Worm (Caenorhabditis elegans): ENCODE data around the gene F43C1.7.

The F43C1.7 gene

DNA sequence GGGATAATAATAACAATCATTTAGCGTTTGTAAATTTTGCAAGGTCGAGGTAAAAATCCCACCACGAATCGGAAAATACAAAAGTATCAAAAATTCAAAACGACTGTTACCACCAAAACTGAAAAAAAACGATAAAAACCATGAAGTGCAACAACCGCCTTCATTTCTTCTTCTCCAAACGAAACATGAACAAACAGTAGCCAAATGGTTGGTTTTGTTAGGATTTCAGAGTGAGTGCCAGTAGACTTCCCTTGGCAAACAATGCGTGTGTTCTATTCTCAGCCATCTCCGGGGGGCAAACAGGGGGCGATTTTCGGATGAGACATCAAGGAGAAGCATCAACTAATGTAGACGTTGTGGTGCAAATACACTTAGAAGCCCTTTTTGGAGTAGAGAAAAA is 17.7 kb downstream of the F43C1.7 start:
- no peak for TF ChIP-seq efl-1 (optimal IDR thresholded peaks at IDR 0.05)
- TF ChIP-seq efl-1 (GFP tag; optimal IDR thresholded peaks at IDR 0.05 in 1 of 2), result peak in 1 of 2 experiments; percentile 94
- TF ChIP-seq lsy-2 (tag; optimal IDR thresholded peaks at IDR 0.05), result no peak

DNA sequence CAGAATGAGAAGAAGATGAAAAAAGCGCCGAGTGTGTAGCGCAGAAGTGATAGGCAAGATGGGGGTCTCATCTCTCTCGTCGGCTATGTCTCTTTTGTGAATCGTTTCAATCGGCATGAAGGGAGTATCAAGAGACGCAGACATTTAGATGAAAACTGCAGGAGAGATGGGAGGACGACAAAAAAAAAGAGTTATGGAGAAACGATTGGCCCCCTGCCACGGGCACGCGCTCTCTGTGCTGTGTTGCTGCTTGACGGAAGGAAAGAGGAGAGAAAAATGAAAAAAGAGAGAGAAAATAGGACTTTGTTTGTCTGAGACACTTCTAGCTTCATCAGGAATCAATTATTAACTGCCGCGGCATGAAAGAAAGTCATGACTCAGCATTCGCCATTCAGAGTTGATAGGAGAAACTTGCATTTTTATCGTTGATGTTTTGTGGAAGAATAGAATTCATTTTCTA is 18.7 kb downstream of the F43C1.7 start:
- TF ChIP-seq ceh-88 (GFP tag; IDR thresholded peaks at IDR 0.05) (peak; percentile 50; the same call in 1 of the 2 replicates), tlp-1 (tag; optimal IDR thresholded peaks at IDR 0.05) (no peak), unc-62 (GFP tag; optimal IDR thresholded peaks at IDR 0.05) (peak; percentile 32), fkh-4 (tag; optimal IDR thresholded peaks at IDR 0.05; ENCODE audit: borderline replicate concordance) (peak; percentile 69), ceh-63 (GFP tag; optimal IDR thresholded peaks at IDR 0.05) (no peak), aly-2 (tag; optimal IDR thresholded peaks at IDR 0.05) (no peak), zag-1 (tag; optimal IDR thresholded peaks at IDR 0.05) (peak; percentile 41), elt-2 (tag; optimal IDR thresholded peaks at IDR 0.05) (peak; percentile 65), ceh-90 (tag; optimal IDR thresholded peaks at IDR 0.05) (no peak), xbp-1 (tag; optimal IDR thresholded peaks at IDR 0.05) (peak; percentile 80), lin-39 (tag; optimal IDR thresholded peaks at IDR 0.05) (peak; percentile 38), hlh-17 (GFP tag; optimal IDR thresholded peaks at IDR 0.05; ENCODE audit: borderline replicate concordance) (no peak), nhr-19 (GFP tag; conservative IDR thresholded peaks at IDR 0.05) (peak; percentile 78), fkh-10 (GFP tag; optimal IDR thresholded peaks at IDR 0.05) (peak; percentile 83), vab-15 (tag; optimal IDR thresholded peaks at IDR 0.05) (no peak), C16A3.4 (tag; optimal IDR thresholded peaks at IDR 0.05) (peak; percentile 79), zip-4 (GFP tag; optimal IDR thresholded peaks at IDR 0.05) (no peak), C34B4.2 (tag; optimal IDR thresholded peaks at IDR 0.05) (no peak), nhr-12 (tag; optimal IDR thresholded peaks at IDR 0.05) (no peak), lin-13 (GFP tag; optimal IDR thresholded peaks at IDR 0.05) (peak; percentile 62), pax-3 (tag; optimal IDR thresholded peaks at IDR 0.05) (peak; percentile 61), F16B12.6 (tag; optimal IDR thresholded peaks at IDR 0.05) (peak; percentile 15), swsn-7 (tag; optimal IDR thresholded peaks at IDR 0.05) (peak; percentile 88), nhr-71 (tag; optimal IDR thresholded peaks at IDR 0.05) (peak; percentile 96), isw-1 (GFP tag; IDR thresholded peaks at IDR 0.05) (peak; percentile 66), sox-4 (tag; optimal IDR thresholded peaks at IDR 0.05) (peak; percentile 58), blmp-1 (tag; optimal IDR thresholded peaks at IDR 0.05) (peak; percentile 42), fkh-8 (tag; optimal IDR thresholded peaks at IDR 0.05) (peak; percentile 95), ama-1 (optimal IDR thresholded peaks at IDR 0.05) (no peak), unc-86 (tag; optimal IDR thresholded peaks at IDR 0.05) (peak; percentile 87), jun-1 (tag; optimal IDR thresholded peaks at IDR 0.05) (peak; percentile 91), dsc-1 (tag; optimal IDR thresholded peaks at IDR 0.05) (peak; percentile 95), nhr-237 (tag; optimal IDR thresholded peaks at IDR 0.05) (peak; percentile 69), efl-1 (optimal IDR thresholded peaks at IDR 0.05) (peak; percentile 73 to 76), efl-1 (GFP tag; optimal IDR thresholded peaks at IDR 0.05 in 1 of 2) (peak; percentile 25 to 93), lin-35 (GFP tag; optimal IDR thresholded peaks at IDR 0.05) (peak; percentile 73 to 77), alr-1 (tag; optimal IDR thresholded peaks at IDR 0.05; ENCODE audit: borderline replicate concordance) (no peak), ceh-82 (tag; optimal IDR thresholded peaks at IDR 0.05) (peak; percentile 51 to 85 (median 70)), nhr-85 (tag) (peak; percentile 88), pag-3 (tag; optimal IDR thresholded peaks at IDR 0.05; ENCODE audit: borderline replicate concordance, insufficient read depth) (peak; percentile 64), egl-13 (tag; optimal IDR thresholded peaks at IDR 0.05) (peak; percentile 89), ets-5 (GFP tag; IDR thresholded peaks at IDR 0.05) (no peak), skn-1 (tag; optimal IDR thresholded peaks at IDR 0.05) (peak; percentile 73), fos-1 (tag; optimal IDR thresholded peaks at IDR 0.05) (peak; percentile 86), pqm-1 (tag; optimal IDR thresholded peaks at IDR 0.05) (no peak), lsy-2 (tag; optimal IDR thresholded peaks at IDR 0.05) (peak; percentile 79 to 90), ceh-8 (GFP tag; optimal IDR thresholded peaks at IDR 0.05) (peak; percentile 24), grh-1 (GFP tag; IDR thresholded peaks at IDR 0.05) (no peak), snu-23 (GFP tag; optimal IDR thresholded peaks at IDR 0.05) (peak; percentile 95), ztf-4 (tag; optimal IDR thresholded peaks at IDR 0.05) (peak; percentile 61), hlh-4 (tag; optimal IDR thresholded peaks at IDR 0.05) (no peak)
